Worm (Caenorhabditis elegans) whole organism, L2 larva: ENCODE measurements around the gene rnf-113.

Source experiments
- lin-11 ChIP-seq: fragments of 150-350 bp; sonication (generic microtip); optimal IDR thresholded peaks from 2 replicates; lab custom pipeline; 2014; ENCODE audit warnings: missing biosample characterization, missing genetic modification characterization, inconsistent platforms, mixed read lengths
- unc-62 ChIP-seq: fragments of 150-350 bp; optimal IDR thresholded peaks from 2 replicates; lab custom pipeline; 2014; ENCODE audit warnings: missing biosample characterization, missing genetic modification reagents, missing genetic modification characterization

- TF ChIP-seq lin-11 (tag; lab: Kevin White, UChicago), result no peak
- no peak for TF ChIP-seq unc-62 (GFP tag; lab: Kevin White, UChicago)
These were observed 49.0 kb downstream of the rnf-113 start for ce11 chrIII:10708484-10708883.
